Worm (Caenorhabditis elegans) whole organism, mixed stage, embryonic: ENCODE results near the gene aat-3.

ENCODE experiments used
- elt-3 ChIP-seq: fragments of 150-350 bp; optimal IDR thresholded peaks from 2 replicates; lab custom pipeline; 2014; ENCODE audit warnings: missing biosample characterization, missing genetic modification characterization
- nhr-76 ChIP-seq: sonication (generic microtip); optimal IDR thresholded peaks from 2 replicates; lab custom pipeline; 2017; ENCODE audit warnings: missing biosample characterization, missing genetic modification characterization
- tbx-8 ChIP-seq: fragments of 200-800 bp; sonication (Bioruptor generic); optimal IDR thresholded peaks from 2 replicates; lab custom pipeline; 2018; ENCODE audit warnings: mild to moderate bottlenecking, missing genetic modification characterization, moderate library complexity, missing compliant biosample characterization

DNA sequence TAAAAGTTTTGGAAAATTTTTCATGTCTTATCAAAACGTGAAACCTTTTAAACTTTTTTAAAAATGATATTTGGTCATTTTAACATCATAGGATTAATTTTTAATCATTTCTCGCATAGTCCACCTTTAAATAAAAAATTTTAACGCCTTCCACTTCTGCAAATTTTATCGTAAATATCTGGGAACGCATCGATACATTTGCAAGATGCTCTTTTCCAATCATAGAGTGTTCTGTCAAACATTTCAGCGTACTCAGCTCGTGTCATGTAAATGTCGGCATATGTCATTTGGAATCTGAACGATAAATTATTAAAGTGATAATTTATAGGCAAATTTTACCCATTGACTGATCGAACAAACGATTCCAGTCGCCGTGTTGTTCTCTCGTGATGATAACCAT lies 7.9 kb downstream of the aat-3 start, which contains the start of gene F52H2.5:
- TF ChIP-seq tbx-8 (GFP tag; lab: Kevin White, UChicago) (no peak), elt-3 (tag; lab: Kevin White, UChicago) (no peak), nhr-76 (tag; lab: Kevin White, UChicago) (no peak)
